Fruit fly (Drosophila melanogaster): ENCODE data around the gene CG32371.

Gene CG32371

DNA sequence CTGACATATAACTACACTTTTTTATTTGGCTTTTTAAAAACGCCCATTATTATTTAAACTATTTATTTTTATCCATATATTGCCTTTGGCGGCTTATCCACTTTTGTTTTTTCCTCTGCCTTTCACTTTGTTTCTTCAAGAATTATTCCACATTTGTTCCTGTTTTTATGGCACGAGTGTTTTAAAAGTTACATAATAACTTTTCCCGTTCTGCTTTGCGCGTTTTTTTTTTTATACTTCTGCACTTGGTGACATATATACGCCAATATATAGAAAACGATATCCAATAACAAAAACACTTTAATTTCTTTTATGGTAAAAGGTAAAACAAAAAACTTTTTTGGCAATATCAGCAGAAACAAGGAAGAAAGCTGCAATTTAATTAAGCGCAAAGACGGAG, 6.5 kb upstream of the CG32371 start:
- TF ChIP-seq Dfd (GFP tag; optimal IDR thresholded peaks at IDR 0.05) (no peak), pan (optimal IDR thresholded peaks at IDR 0.05) (no peak), ey (GFP tag; optimal IDR thresholded peaks at IDR 0.05) (no peak), OdsH (GFP tag; optimal IDR thresholded peaks at IDR 0.05) (no peak), dl (GFP tag; optimal IDR thresholded peaks at IDR 0.05; ENCODE audit: insufficient read depth in 1 of 2, partially characterized antibody in 2 of 2) (no peak), CG9705 (GFP tag; optimal IDR thresholded peaks at IDR 0.05) (no peak), Hnf4 (GFP tag; optimal IDR thresholded peaks at IDR 0.05) (no peak), Mio (GFP tag; optimal IDR thresholded peaks at IDR 0.05) (no peak), h (GFP tag; optimal IDR thresholded peaks at IDR 0.05) (no peak), lola (GFP tag; optimal IDR thresholded peaks at IDR 0.05) (no peak), tai (GFP tag; optimal IDR thresholded peaks at IDR 0.05) (no peak), HLH106 (tag; optimal IDR thresholded peaks at IDR 0.05) (no peak)

DNA sequence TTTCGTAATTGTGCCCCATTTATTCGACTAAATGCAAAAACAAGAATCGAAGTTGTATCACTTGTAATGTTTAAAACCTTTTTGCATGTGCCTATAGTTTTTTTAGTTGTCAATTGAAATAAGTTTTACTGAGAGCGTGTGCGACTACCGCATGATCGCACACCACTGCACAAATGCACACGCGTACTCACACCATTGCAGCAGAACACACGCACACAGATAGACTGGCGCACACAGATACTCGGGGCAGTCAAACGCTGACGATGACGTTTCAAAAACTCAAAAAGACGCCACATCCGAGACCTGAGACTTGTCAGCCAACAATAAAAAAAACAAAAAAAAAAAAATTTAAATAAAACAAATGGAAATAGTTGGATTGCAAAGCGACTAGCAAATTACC, 5.4 kb upstream of the CG32371 start:
- no peak for TF ChIP-seq br (GFP tag; optimal IDR thresholded peaks at IDR 0.05)
- no peak for TF ChIP-seq Abd-B (GFP tag; optimal IDR thresholded peaks at IDR 0.05)
- TF ChIP-seq Hr83 (GFP tag; optimal IDR thresholded peaks at IDR 0.05; ENCODE audit: poor library complexity, severe bottlenecking): no peak
- no peak for TF ChIP-seq CG32264 (GFP tag; optimal IDR thresholded peaks at IDR 0.05)
- TF ChIP-seq OdsH (GFP tag; optimal IDR thresholded peaks at IDR 0.05): no peak
- TF ChIP-seq pan (optimal IDR thresholded peaks at IDR 0.05): no peak
- no peak for TF ChIP-seq dl (GFP tag; optimal IDR thresholded peaks at IDR 0.05; ENCODE audit: insufficient read depth in 1 of 2, partially characterized antibody in 2 of 2)
- no peak for TF ChIP-seq Vsx2 (GFP tag; optimal IDR thresholded peaks at IDR 0.05; ENCODE audit: partially characterized antibody)
- TF ChIP-seq usp (GFP tag; optimal IDR thresholded peaks at IDR 0.05): no peak
- no peak for TF ChIP-seq Rel (GFP tag; optimal IDR thresholded peaks at IDR 0.05)
- no peak for TF ChIP-seq Rel (tag; optimal IDR thresholded peaks at IDR 0.05)
- TF ChIP-seq ey (GFP tag; optimal IDR thresholded peaks at IDR 0.05): no peak
- TF ChIP-seq woc (GFP tag; optimal IDR thresholded peaks at IDR 0.05): no peak
- no peak for TF ChIP-seq Dfd (GFP tag; optimal IDR thresholded peaks at IDR 0.05)
- no peak for TF ChIP-seq Dif (GFP tag; optimal IDR thresholded peaks at IDR 0.05; ENCODE audit: partially characterized antibody)
- no peak for TF ChIP-seq sage (GFP tag; optimal IDR thresholded peaks at IDR 0.05)
- no peak for TF ChIP-seq jim (GFP tag; optimal IDR thresholded peaks at IDR 0.05)
- TF ChIP-seq fru (GFP tag; optimal IDR thresholded peaks at IDR 0.05): no peak
- TF ChIP-seq rgr (GFP tag; optimal IDR thresholded peaks at IDR 0.05): no peak
- no peak for TF ChIP-seq CrebA (GFP tag; optimal IDR thresholded peaks at IDR 0.05; ENCODE audit: borderline replicate concordance)
- no peak for TF ChIP-seq Mio (GFP tag; optimal IDR thresholded peaks at IDR 0.05)

dm6 chr3L:7772160-7772798, 4.1 kb upstream of the CG32371 start:
- TF ChIP-seq jim (GFP tag; optimal IDR thresholded peaks at IDR 0.05) (no peak), foxo (GFP tag; optimal IDR thresholded peaks at IDR 0.05) (no peak)

- no peak for TF ChIP-seq GATAd (GFP tag; optimal IDR thresholded peaks at IDR 0.05)
- TF ChIP-seq Mio (GFP tag; optimal IDR thresholded peaks at IDR 0.05): no peak
- TF ChIP-seq Sp1 (GFP tag; optimal IDR thresholded peaks at IDR 0.05): no peak
- TF ChIP-seq br (GFP tag; optimal IDR thresholded peaks at IDR 0.05): peak; percentile 47
- no peak for TF ChIP-seq rgr (GFP tag; optimal IDR thresholded peaks at IDR 0.05)
- TF ChIP-seq N (GFP tag; optimal IDR thresholded peaks at IDR 0.05): no peak
- no peak for TF ChIP-seq HLH106 (tag; optimal IDR thresholded peaks at IDR 0.05)
- TF ChIP-seq Myc (optimal IDR thresholded peaks at IDR 0.05): no peak
- no peak for TF ChIP-seq dmrt93B (GFP tag; optimal IDR thresholded peaks at IDR 0.05)
- TF ChIP-seq Rel (GFP tag; optimal IDR thresholded peaks at IDR 0.05): no peak
- peak; percentile 74 for TF ChIP-seq Rel (tag; optimal IDR thresholded peaks at IDR 0.05)
- no peak for TF ChIP-seq jim (GFP tag; optimal IDR thresholded peaks at IDR 0.05)
- no peak for TF ChIP-seq Jra (GFP tag; optimal IDR thresholded peaks at IDR 0.05)
- TF ChIP-seq Dfd (GFP tag; optimal IDR thresholded peaks at IDR 0.05): no peak
- no peak for TF ChIP-seq Abd-B (GFP tag; optimal IDR thresholded peaks at IDR 0.05)
Measured at dm6 chr3L:7759835-7760780, 8.0 kb downstream of the CG32371 start, which contains the start of gene Hn. Gene Hn (plus strand): TSS chr3L:7760453.

Measured in whole organism, wandering third instar larva.